Fruit fly (Drosophila melanogaster) whole organism, wandering third instar larva: Measurements from ENCODE around the gene Eip74EF.

Source experiments
- Abd-B ChIP-seq: fragments of >200 bp; optimal IDR thresholded peaks from 2 replicates; lab custom pipeline; 2017; ENCODE audit warnings: missing biosample characterization, missing genetic modification characterization
- CG32264 ChIP-seq: fragments of 200-800 bp; sonication (Bioruptor generic); optimal IDR thresholded peaks from 2 replicates; lab custom pipeline; 2016; ENCODE audit warnings: missing biosample characterization, missing genetic modification characterization
- Dfd ChIP-seq: fragments of >200 bp; optimal IDR thresholded peaks from 2 replicates; lab custom pipeline; 2017; ENCODE audit warnings: missing biosample characterization, missing genetic modification characterization
- Dif ChIP-seq: fragments of 200-275, 200-300 bp; sonication (Bioruptor generic); optimal IDR thresholded peaks from 2 replicates; lab custom pipeline; 2018; ENCODE audit warnings: missing biosample characterization, missing genetic modification characterization; ENCODE audit not compliant: partially characterized antibody
- GATAd ChIP-seq: sonication (Bioruptor generic); optimal IDR thresholded peaks from 2 replicates; lab custom pipeline; 2016; ENCODE audit warnings: missing biosample characterization, missing genetic modification characterization
- HLH106 ChIP-seq: fragments of 200-800 bp; optimal IDR thresholded peaks from 3 replicates; lab custom pipeline; 2019; ENCODE audit warnings: missing biosample characterization, mild to moderate bottlenecking, missing genetic modification characterization, moderate library complexity
- Hnf4 ChIP-seq: fragments of 200-800 bp; sonication (Bioruptor generic); optimal IDR thresholded peaks from 2 replicates; lab custom pipeline; 2016; ENCODE audit warnings: missing biosample characterization, mild to moderate bottlenecking, missing genetic modification characterization
- Hr78 ChIP-seq: fragments of >200 bp; optimal IDR thresholded peaks from 2 replicates; lab custom pipeline; 2017; ENCODE audit warnings: missing biosample characterization, missing genetic modification characterization
- Hr83 ChIP-seq: fragments of 200-300 bp; sonication (Bioruptor generic); optimal IDR thresholded peaks from 2 replicates; lab custom pipeline; 2016; ENCODE audit warnings: missing biosample characterization, mild to moderate bottlenecking, missing genetic modification characterization, moderate library complexity; ENCODE audit not compliant: poor library complexity, severe bottlenecking
- Jra ChIP-seq: sonication (Bioruptor generic); optimal IDR thresholded peaks from 2 replicates; lab custom pipeline; 2016; ENCODE audit warnings: missing biosample characterization, missing genetic modification characterization
- Mio ChIP-seq: sonication (Bioruptor generic); optimal IDR thresholded peaks from 2 replicates; lab custom pipeline; 2016; ENCODE audit warnings: missing biosample characterization, missing genetic modification characterization
- Myc ChIP-seq: fragments of >200 bp; optimal IDR thresholded peaks from 2 replicates; lab custom pipeline; 2017
- N ChIP-seq: fragments of >200 bp; optimal IDR thresholded peaks from 2 replicates; lab custom pipeline; 2018; ENCODE audit warnings: missing biosample characterization, missing external identifiers, missing genetic modification characterization
- OdsH ChIP-seq: fragments of 200-800 bp; sonication (Bioruptor generic); optimal IDR thresholded peaks from 2 replicates; lab custom pipeline; 2016; ENCODE audit warnings: missing biosample characterization, mild to moderate bottlenecking, missing genetic modification characterization
- Rel ChIP-seq, 2 experiments: fragments of 200-800 bp; sonication (Bioruptor generic) in 1 of 2; optimal IDR thresholded peaks; 2 replicates in 1 of 2; 3 replicates in 1 of 2; lab custom pipeline; 2016 to 2019; ENCODE audit warnings: mild to moderate bottlenecking in 2 of 2, missing biosample characterization in 2 of 2, missing genetic modification characterization in 2 of 2, moderate library complexity in 1 of 2
- Sp1 ChIP-seq: fragments of 200-800 bp; sonication (Bioruptor generic); optimal IDR thresholded peaks from 3 replicates; lab custom pipeline; 2019; ENCODE audit warnings: missing biosample characterization, mild to moderate bottlenecking, missing genetic modification characterization, moderate library complexity
- Vsx2 ChIP-seq: fragments of 200-300, 225-300 bp; sonication (Bioruptor generic); optimal IDR thresholded peaks from 2 replicates; lab custom pipeline; 2018; ENCODE audit warnings: missing biosample characterization, missing genetic modification characterization; ENCODE audit not compliant: partially characterized antibody
- br ChIP-seq: fragments of 200-800 bp; sonication (Bioruptor generic); optimal IDR thresholded peaks from 2 replicates; lab custom pipeline; 2016; ENCODE audit warnings: missing biosample characterization, missing genetic modification characterization
- brk ChIP-seq: fragments of 200-800 bp; sonication (Bioruptor generic); optimal IDR thresholded peaks from 2 replicates; lab custom pipeline; 2016; ENCODE audit warnings: missing biosample characterization, mild to moderate bottlenecking, missing genetic modification characterization
- dl ChIP-seq, 2 experiments: fragments of 175-275, 200-275 bp in 1 of 2; fragments of 200-275 bp in 1 of 2; sonication (Bioruptor generic); optimal IDR thresholded peaks; lab custom pipeline; 2018; ENCODE audit warnings: mild to moderate bottlenecking in 2 of 2, missing biosample characterization in 2 of 2, missing genetic modification characterization in 2 of 2, moderate library complexity in 2 of 2; ENCODE audit not compliant: partially characterized antibody in 2 of 2, insufficient read depth in 1 of 2
- dmrt93B ChIP-seq: fragments of 200-800 bp; sonication (Bioruptor generic); optimal IDR thresholded peaks from 2 replicates; lab custom pipeline; 2018; ENCODE audit warnings: missing biosample characterization, mild to moderate bottlenecking, missing genetic modification characterization
- dsf ChIP-seq: sonication (Bioruptor generic); optimal IDR thresholded peaks from 2 replicates; lab custom pipeline; 2016; ENCODE audit warnings: missing biosample characterization, missing genetic modification characterization, borderline replicate concordance
- ey ChIP-seq: fragments of 200-800 bp; sonication (Bioruptor generic); optimal IDR thresholded peaks from 2 replicates; lab custom pipeline; 2016; ENCODE audit warnings: missing biosample characterization, missing genetic modification characterization
- foxo ChIP-seq, 2 experiments: fragments of 200-800 bp; sonication (Bioruptor generic); optimal IDR thresholded peaks; 2 replicates in 1 of 2; 3 replicates in 1 of 2; lab custom pipeline; 2016 to 2017; ENCODE audit warnings: missing biosample characterization in 2 of 2, missing genetic modification characterization in 2 of 2
- fru ChIP-seq: fragments of 200-800 bp; sonication (Bioruptor generic); optimal IDR thresholded peaks from 3 replicates; lab custom pipeline; 2016; ENCODE audit warnings: missing biosample characterization, mild to moderate bottlenecking, missing genetic modification characterization
- h ChIP-seq: fragments of 200-800 bp; sonication (Bioruptor generic); optimal IDR thresholded peaks from 3 replicates; lab custom pipeline; 2016; ENCODE audit warnings: missing biosample characterization, mild to moderate bottlenecking, missing genetic modification characterization
- jim ChIP-seq: fragments of 175-275, 200-325 bp; sonication (Bioruptor generic); optimal IDR thresholded peaks from 2 replicates; lab custom pipeline; 2016; ENCODE audit warnings: missing biosample characterization, mild to moderate bottlenecking, missing genetic modification characterization
- lola ChIP-seq: fragments of >200 bp; optimal IDR thresholded peaks from 2 replicates; lab custom pipeline; 2017; ENCODE audit warnings: missing biosample characterization, missing genetic modification characterization
- psq ChIP-seq: fragments of 200-800 bp; sonication (Bioruptor generic); optimal IDR thresholded peaks from 3 replicates; lab custom pipeline; 2017; ENCODE audit warnings: missing biosample characterization, mild to moderate bottlenecking, missing genetic modification characterization, moderate library complexity
- rgr ChIP-seq: fragments of 200-800 bp; sonication (Bioruptor generic); optimal IDR thresholded peaks from 3 replicates; lab custom pipeline; 2016; ENCODE audit warnings: missing biosample characterization, mild to moderate bottlenecking, missing genetic modification characterization
- sage ChIP-seq: fragments of 200-800 bp; sonication (Bioruptor generic); optimal IDR thresholded peaks from 2 replicates; lab custom pipeline; 2016; ENCODE audit warnings: missing biosample characterization, mild to moderate bottlenecking, missing genetic modification characterization
- sv ChIP-seq: fragments of 200-800 bp; sonication (Bioruptor generic); optimal IDR thresholded peaks from 3 replicates; lab custom pipeline; 2016; ENCODE audit warnings: missing biosample characterization, missing genetic modification characterization
- tai ChIP-seq: sonication (Bioruptor generic); optimal IDR thresholded peaks from 2 replicates; lab custom pipeline; 2016; ENCODE audit warnings: missing biosample characterization, missing genetic modification characterization
- usp ChIP-seq: fragments of >200 bp; optimal IDR thresholded peaks from 2 replicates; lab custom pipeline; 2017; ENCODE audit warnings: missing biosample characterization, missing genetic modification characterization
- woc ChIP-seq: sonication (Bioruptor generic); optimal IDR thresholded peaks from 2 replicates; lab custom pipeline; 2016; ENCODE audit warnings: missing biosample characterization, mild to moderate bottlenecking, missing genetic modification characterization

Eip74EF gene

DNA sequence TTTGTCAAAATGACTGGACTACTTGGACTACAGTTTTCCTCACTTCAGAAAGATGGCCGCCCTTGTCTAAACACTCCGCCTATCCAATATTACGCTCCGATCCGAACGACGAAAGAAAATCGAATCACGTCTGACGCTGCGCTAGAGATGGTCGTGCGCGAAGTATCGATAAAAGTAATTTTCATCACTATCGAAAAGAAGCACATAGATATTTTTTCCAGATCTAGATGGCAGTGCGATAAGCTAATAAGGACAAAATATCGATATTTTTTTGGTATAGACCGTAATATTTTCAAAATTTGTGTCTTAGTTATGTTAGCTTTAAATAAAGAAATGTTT is 25.8 kb upstream of the Eip74EF start, which contains the start of gene Pep:
Gene Pep, minus strand, starts transcription at position 131 of the 339 bp plus-strand sequence.
- peak; percentile 59 for TF ChIP-seq Sp1 (GFP tag; lab: Kevin White, UChicago)
- TF ChIP-seq Dif = peak; percentile 64
- peak; percentile 45 for TF ChIP-seq fru (GFP tag; lab: Kevin White, UChicago)
- no peak for TF ChIP-seq lola (GFP tag; lab: Kevin White, UChicago)
- peak; percentile 84 for TF ChIP-seq brk
- peak; percentile 36 for TF ChIP-seq HLH106
- TF ChIP-seq usp (GFP tag; lab: Kevin White, UChicago) = no peak
- TF ChIP-seq dmrt93B (GFP tag; lab: Kevin White, UChicago) = no peak
- no peak for TF ChIP-seq Mio (GFP tag; lab: Kevin White, UChicago)
- TF ChIP-seq woc (GFP tag; lab: Kevin White, UChicago) = peak; percentile 35
- peak; percentile 82 for TF ChIP-seq tai (GFP tag; lab: Kevin White, UChicago)
- no peak for TF ChIP-seq GATAd (GFP tag; lab: Kevin White, UChicago)
- peak; percentile 94 for TF ChIP-seq Hr83 (GFP tag; lab: Kevin White, UChicago)
- no peak for TF ChIP-seq Rel (GFP tag; optimal IDR thresholded peaks at IDR 0.05; lab: Kevin White, UChicago)
- peak; percentile 31 for TF ChIP-seq Rel (tag; optimal IDR thresholded peaks at IDR 0.05; lab: Kevin White, UChicago)
- peak in 1 of 2 experiments; percentile 53 for TF ChIP-seq foxo (GFP tag; optimal IDR thresholded peaks at IDR 0.05; lab: Kevin White, UChicago)
- TF ChIP-seq Vsx2 = peak; percentile 89
- peak; percentile 17 for TF ChIP-seq ey (GFP tag; lab: Kevin White, UChicago)
- TF ChIP-seq N (GFP tag; lab: Kevin White, UChicago) = no peak
- peak; percentile 8 for TF ChIP-seq jim (GFP tag; lab: Kevin White, UChicago)
- TF ChIP-seq rgr = peak; percentile 68
- TF ChIP-seq h (GFP tag; lab: Kevin White, UChicago) = peak; percentile 57
- peak; percentile 45 for TF ChIP-seq psq (GFP tag; lab: Kevin White, UChicago)
- peak; percentile 42 for TF ChIP-seq sv (GFP tag; lab: Kevin White, UChicago)
- no peak for TF ChIP-seq CG32264
- TF ChIP-seq br (GFP tag; lab: Kevin White, UChicago) = no peak
- TF ChIP-seq dl (GFP tag; optimal IDR thresholded peaks at IDR 0.05; lab: Kevin White, UChicago; ENCODE audit: insufficient read depth in 1 of 2, partially characterized antibody in 2 of 2) = peak in 1 of 2 experiments; percentile 13
- TF ChIP-seq Hr78 = no peak
- TF ChIP-seq OdsH (GFP tag; lab: Kevin White, UChicago) = no peak
- peak; percentile 60 for TF ChIP-seq Hnf4
- no peak for TF ChIP-seq Dfd (GFP tag; lab: Kevin White, UChicago)
- peak; percentile 51 for TF ChIP-seq Jra (GFP tag; lab: Kevin White, UChicago)
- TF ChIP-seq dsf (GFP tag; lab: Kevin White, UChicago) = peak; percentile 55
- TF ChIP-seq, all 38 proteins: peak for 21

DNA sequence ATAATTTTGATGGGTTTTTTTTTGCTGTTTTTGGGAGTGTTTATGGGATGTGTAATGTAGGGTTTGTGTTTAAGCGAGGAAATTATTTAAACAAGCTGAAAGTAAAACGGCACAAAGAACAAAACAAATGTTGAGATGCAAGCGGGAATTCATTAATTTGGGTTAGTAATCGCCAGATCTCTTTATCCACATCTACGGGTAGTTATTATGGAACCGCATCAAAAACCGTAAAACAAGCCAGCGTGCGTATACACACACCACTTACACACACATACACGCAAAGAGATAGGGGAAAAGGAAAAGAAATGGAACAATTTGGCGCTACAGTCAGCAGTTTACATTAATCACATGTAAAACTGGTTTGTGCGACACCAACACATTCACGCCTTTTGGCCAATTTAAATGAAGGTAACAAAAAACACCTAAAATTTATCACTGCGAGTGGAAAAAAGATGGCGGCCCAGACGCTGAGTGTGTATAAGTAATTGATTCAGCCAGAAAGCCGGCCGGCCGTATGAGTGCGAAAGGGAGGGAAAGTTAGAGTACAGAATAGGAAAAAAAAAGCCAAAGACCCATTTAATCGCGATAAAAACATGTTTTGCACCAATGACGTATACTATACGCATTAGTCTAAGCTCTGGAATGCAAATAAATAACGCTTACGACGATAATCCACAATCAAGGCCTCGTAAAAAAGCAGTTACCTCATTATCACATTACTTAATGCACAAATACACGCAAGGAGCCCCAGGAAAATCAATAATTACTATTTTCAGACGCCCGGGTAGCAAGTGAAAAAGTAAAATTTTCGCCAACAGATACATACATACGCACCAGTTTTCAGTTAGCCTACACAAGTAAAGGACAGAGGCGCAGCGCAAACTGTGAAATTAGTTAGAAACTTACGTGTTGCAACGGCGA is 25.1 kb upstream of the Eip74EF start:
- no peak for TF ChIP-seq Jra (GFP tag; lab: Kevin White, UChicago)
- peak; percentile 2 for TF ChIP-seq woc (GFP tag; lab: Kevin White, UChicago)
- peak; percentile 28 for TF ChIP-seq psq (GFP tag; lab: Kevin White, UChicago)
- no peak for TF ChIP-seq Dif
- no peak for TF ChIP-seq Dfd (GFP tag; lab: Kevin White, UChicago)
- peak; percentile 55 for TF ChIP-seq Vsx2
- TF ChIP-seq dmrt93B (GFP tag; lab: Kevin White, UChicago) = no peak

DNA sequence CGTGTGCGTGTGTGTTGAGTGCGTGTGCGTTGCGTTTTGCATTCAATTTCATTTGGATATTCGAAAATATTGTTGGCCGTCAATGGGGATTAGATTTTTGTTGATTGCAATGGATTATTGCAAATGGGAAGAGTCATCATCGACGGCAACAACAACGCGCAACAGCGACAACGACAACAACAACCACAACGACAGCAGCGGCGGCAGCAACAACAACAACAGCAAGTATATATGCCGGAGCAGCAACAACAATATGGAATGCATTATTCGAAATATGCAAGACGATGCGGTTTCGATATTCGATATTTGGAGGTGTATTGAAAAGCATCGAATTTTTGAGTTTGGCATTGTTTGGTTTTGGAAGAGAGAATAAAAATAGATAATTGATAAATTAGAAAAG is 22.9 kb upstream of the Eip74EF start:
- no peak for TF ChIP-seq ey (GFP tag; lab: Kevin White, UChicago)
- TF ChIP-seq Dfd (GFP tag; lab: Kevin White, UChicago) = peak; percentile 87

DNA sequence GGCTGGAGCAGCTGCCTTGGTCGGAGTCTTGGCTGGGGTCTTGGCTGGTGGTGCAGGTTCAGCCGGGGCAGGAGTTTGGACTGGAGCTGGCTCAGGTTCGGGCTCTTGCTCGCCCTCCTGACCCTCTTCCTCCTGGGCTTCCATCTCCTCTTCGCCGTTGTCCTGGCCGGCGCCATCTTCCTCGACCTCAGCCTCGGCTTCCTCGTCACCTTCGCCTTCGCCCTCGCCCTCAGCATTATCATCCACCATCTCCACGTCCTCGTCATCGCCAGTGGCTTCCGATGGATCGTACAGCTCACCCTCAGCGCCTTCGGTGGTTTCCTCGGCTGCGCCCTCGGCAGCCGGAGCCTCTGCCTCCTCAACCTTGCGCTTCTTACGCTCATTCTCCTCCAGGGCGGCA is 19.5 kb upstream of the Eip74EF start:
- TF ChIP-seq sv (GFP tag; lab: Kevin White, UChicago) (no peak), N (GFP tag; lab: Kevin White, UChicago) (no peak), GATAd (GFP tag; lab: Kevin White, UChicago) (no peak), Abd-B (GFP tag; lab: Kevin White, UChicago) (no peak), Myc (lab: Kevin White, UChicago) (no peak), OdsH (GFP tag; lab: Kevin White, UChicago) (no peak), woc (GFP tag; lab: Kevin White, UChicago) (no peak), br (GFP tag; lab: Kevin White, UChicago) (no peak), h (GFP tag; lab: Kevin White, UChicago) (no peak), sage (no peak), Hr78 (no peak), foxo (GFP tag; optimal IDR thresholded peaks at IDR 0.05; lab: Kevin White, UChicago) (no peak), Hnf4 (no peak), usp (GFP tag; lab: Kevin White, UChicago) (no peak), Mio (GFP tag; lab: Kevin White, UChicago) (no peak)
